Worm (Caenorhabditis elegans) whole organism, L3 larva: ENCODE results near the gene T28A8.5.

ENCODE experiments used
- ceh-9 ChIP-seq: sonication (generic microtip); optimal IDR thresholded peaks from 2 replicates; lab custom pipeline; 2018; ENCODE audit warnings: missing biosample characterization, missing genetic modification characterization
- elt-2 ChIP-seq: sonication (generic microtip); optimal IDR thresholded peaks from 2 replicates; lab custom pipeline; 2016; ENCODE audit warnings: missing genetic modification reagents, mild to moderate bottlenecking, missing genetic modification characterization, missing compliant biosample characterization
- elt-3 ChIP-seq, 3 experiments: fragments of 150-350 bp in 1 of 3; sonication (generic microtip) in 2 of 3; optimal IDR thresholded peaks; 2 replicates in 2 of 3; 4 replicates in 1 of 3; lab custom pipeline; 2014 to 2017; ENCODE audit warnings: missing biosample characterization in 3 of 3, missing genetic modification characterization in 3 of 3
- fkh-10 ChIP-seq: sonication (generic microtip); optimal IDR thresholded peaks from 2 replicates; lab custom pipeline; 2017; ENCODE audit warnings: missing biosample characterization, missing genetic modification reagents, missing genetic modification characterization
- jun-1 ChIP-seq: fragments of 150-350 bp; optimal IDR thresholded peaks from 2 replicates; lab custom pipeline; 2014; ENCODE audit warnings: missing biosample characterization, missing genetic modification reagents, missing genetic modification characterization
- lin-15B ChIP-seq: fragments of 150-350 bp; optimal IDR thresholded peaks from 2 replicates; lab custom pipeline; 2014; ENCODE audit warnings: missing biosample characterization, missing genetic modification characterization
- nhr-11 ChIP-seq: fragments of 150-350 bp; optimal IDR thresholded peaks from 2 replicates; lab custom pipeline; 2014; ENCODE audit warnings: missing biosample characterization, missing genetic modification characterization
- nhr-76 ChIP-seq: fragments of 150-350 bp; sonication (generic microtip); optimal IDR thresholded peaks from 5 replicates; lab custom pipeline; 2014; ENCODE audit warnings: missing biosample characterization, missing genetic modification characterization
- nhr-77 ChIP-seq: fragments of 150-350 bp; optimal IDR thresholded peaks from 2 replicates; lab custom pipeline; 2014; ENCODE audit warnings: missing biosample characterization, missing genetic modification characterization
- sea-2 ChIP-seq: fragments of 150-350 bp; sonication (generic microtip); optimal IDR thresholded peaks from 4 replicates; lab custom pipeline; 2014; ENCODE audit warnings: missing biosample characterization, missing genetic modification reagents, missing genetic modification characterization

- no peak for TF ChIP-seq ceh-9 (tag; lab: Kevin White, UChicago)
- no peak for TF ChIP-seq elt-2 (tag; lab: Kevin White, UChicago)
- no peak for TF ChIP-seq jun-1 (tag; lab: Kevin White, UChicago)
- TF ChIP-seq lin-15B (tag; lab: Kevin White, UChicago): no peak
- no peak for TF ChIP-seq sea-2 (GFP tag; lab: Kevin White, UChicago)
- no peak for TF ChIP-seq nhr-11 (tag; lab: Kevin White, UChicago)
- TF ChIP-seq fkh-10 (GFP tag; lab: Kevin White, UChicago): no peak
- TF ChIP-seq elt-3 (tag; optimal IDR thresholded peaks at IDR 0.05; lab: Kevin White, UChicago): no peak
- TF ChIP-seq nhr-76 (tag; lab: Kevin White, UChicago): no peak
- no peak for TF ChIP-seq nhr-77
Measured at ce11 chrIII:13543434-13543833, 42.0 kb downstream of the T28A8.5 start, which contains the start of gene acs-5.
